Fruit fly (Drosophila melanogaster) whole organism, adult: Measurements from ENCODE around the gene CG7557.

ENCODE experiments used
- CG11617 ChIP-seq: fragments of 200-800 bp; sonication (Bioruptor generic); optimal IDR thresholded peaks from 2 replicates; lab custom pipeline; 2017; ENCODE audit warnings: mild to moderate bottlenecking, missing biosample characterization, missing genetic modification reagents, missing genetic modification characterization
- CG5204 ChIP-seq: fragments of 200-800 bp; sonication (Bioruptor generic); optimal IDR thresholded peaks from 2 replicates; lab custom pipeline; 2016; ENCODE audit warnings: missing biosample characterization, missing genetic modification characterization
- cic ChIP-seq: fragments of 200-800 bp; sonication (Bioruptor generic); optimal IDR thresholded peaks from 2 replicates; lab custom pipeline; 2017; ENCODE audit warnings: missing biosample characterization, mild to moderate bottlenecking, missing genetic modification characterization, moderate library complexity
- kay ChIP-seq: fragments of 200-800 bp; sonication (Bioruptor generic); peaks from one replicate; lab custom pipeline; 2016; ENCODE audit warnings: missing biosample characterization, missing genetic modification characterization, borderline replicate concordance
- toe ChIP-seq: fragments of 200-800 bp; sonication (Bioruptor generic); optimal IDR thresholded peaks from 2 replicates; lab custom pipeline; 2016; ENCODE audit warnings: missing biosample characterization, missing genetic modification characterization

- TF ChIP-seq cic (no peak), toe (GFP tag; lab: Kevin White, UChicago) (no peak), CG5204 (GFP tag; lab: Kevin White, UChicago) (no peak), kay (GFP tag; lab: Kevin White, UChicago) (no peak), CG11617 (GFP tag; lab: Kevin White, UChicago) (no peak)
Measured at dm6 chr3L:11466985-11467384, 22.0 kb downstream of the CG7557 start.
